Worm (Caenorhabditis elegans) whole organism, L1 larva: ENCODE measurements around the gene sdz-9.

ENCODE experiments used
- aly-2 ChIP-seq: fragments of 150-350 bp; optimal IDR thresholded peaks from 2 replicates; lab custom pipeline; 2014; ENCODE audit warnings: missing biosample characterization, missing genetic modification characterization
- irx-1 ChIP-seq: sonication (generic microtip); optimal IDR thresholded peaks from 2 replicates; lab custom pipeline; 2016; ENCODE audit warnings: missing genetic modification characterization, missing compliant biosample characterization
- lin-39 ChIP-seq: fragments of 150-350 bp; optimal IDR thresholded peaks from 2 replicates; lab custom pipeline; 2014; ENCODE audit warnings: missing biosample characterization, missing genetic modification reagents, missing genetic modification characterization
- lsy-2 ChIP-seq, 2 experiments: fragments of 150-350 bp; optimal IDR thresholded peaks; 2 replicates each; lab custom pipeline; 2014; ENCODE audit warnings: missing biosample characterization in 2 of 2, missing genetic modification characterization in 2 of 2
- mdl-1 ChIP-seq, 2 experiments: fragments of 150-350 bp; optimal IDR thresholded peaks; 2 replicates each; lab custom pipeline; 2014 to 2017; ENCODE audit warnings: missing biosample characterization in 2 of 2, missing genetic modification characterization in 2 of 2, inconsistent platforms in 1 of 2
- nhr-11 ChIP-seq: fragments of 150-350 bp; optimal IDR thresholded peaks from 2 replicates; lab custom pipeline; 2014; ENCODE audit warnings: missing biosample characterization, missing genetic modification characterization
- nhr-12 ChIP-seq: sonication (generic microtip); optimal IDR thresholded peaks from 2 replicates; lab custom pipeline; 2017; ENCODE audit warnings: missing biosample characterization, missing genetic modification characterization
- nhr-71 ChIP-seq: sonication (generic microtip); optimal IDR thresholded peaks from 2 replicates; lab custom pipeline; 2016; ENCODE audit warnings: mild to moderate bottlenecking, missing genetic modification characterization, moderate library complexity, missing compliant biosample characterization
- nhr-77 ChIP-seq: fragments of 150-350 bp; optimal IDR thresholded peaks from 2 replicates; lab custom pipeline; 2014; ENCODE audit warnings: missing biosample characterization, missing genetic modification characterization
- snpc-4 ChIP-seq: fragments of 150-350 bp; optimal IDR thresholded peaks from 2 replicates; lab custom pipeline; 2014; ENCODE audit warnings: missing biosample characterization, missing genetic modification characterization
- vab-15 ChIP-seq: sonication (generic microtip); optimal IDR thresholded peaks from 2 replicates; lab custom pipeline; 2017; ENCODE audit warnings: missing genotype, mild to moderate bottlenecking, missing genetic modification characterization, missing compliant biosample characterization
- zag-1 ChIP-seq: fragments of 150-350 bp; optimal IDR thresholded peaks from 2 replicates; lab custom pipeline; 2014; ENCODE audit warnings: missing biosample characterization, missing genetic modification characterization

DNA sequence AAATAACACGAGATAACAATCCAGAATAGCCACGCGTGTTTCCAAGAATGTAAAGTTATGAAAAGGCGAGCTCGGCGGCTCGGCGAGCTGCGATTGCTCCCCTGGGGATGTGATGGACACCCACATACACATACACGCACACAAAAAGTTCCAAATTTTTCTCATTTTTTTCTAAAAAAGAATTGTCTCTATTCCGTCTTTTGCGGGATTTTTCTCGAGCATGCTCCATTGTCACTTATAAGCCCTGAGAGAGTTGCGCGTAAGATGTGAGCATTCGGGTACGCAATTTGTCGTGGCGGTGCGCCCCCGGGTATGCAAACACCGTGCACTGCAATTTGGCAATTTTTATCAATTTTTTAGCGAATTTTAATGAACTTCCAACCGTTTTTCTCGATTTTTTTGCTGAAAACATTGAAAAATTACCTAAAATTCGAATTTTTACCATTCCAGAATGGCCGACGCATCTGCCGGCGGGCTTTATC, 13.6 kb upstream of the sdz-9 start, which contains the start of the genes F08D12.12 and srpa-72:
- TF ChIP-seq irx-1 (no peak), lin-39 (tag; lab: Kevin White, UChicago) (no peak), vab-15 (tag; lab: Kevin White, UChicago) (peak; percentile 26), aly-2 (tag; lab: Kevin White, UChicago) (no peak), snpc-4 (no peak), nhr-77 (tag; lab: Kevin White, UChicago) (no peak), nhr-71 (tag; lab: Kevin White, UChicago) (no peak), lsy-2 (tag; optimal IDR thresholded peaks at IDR 0.05; lab: Kevin White, UChicago) (peak; percentile 36 to 63), nhr-12 (tag; lab: Kevin White, UChicago) (no peak), nhr-11 (tag; lab: Kevin White, UChicago) (no peak), zag-1 (tag; lab: Kevin White, UChicago) (no peak), mdl-1 (tag; optimal IDR thresholded peaks at IDR 0.05; lab: Kevin White, UChicago) (peak in 1 of 2 experiments; percentile 18)
